Worm (Caenorhabditis elegans): ENCODE results near the gene H04D03.2.

The H04D03.2 gene

DNA sequence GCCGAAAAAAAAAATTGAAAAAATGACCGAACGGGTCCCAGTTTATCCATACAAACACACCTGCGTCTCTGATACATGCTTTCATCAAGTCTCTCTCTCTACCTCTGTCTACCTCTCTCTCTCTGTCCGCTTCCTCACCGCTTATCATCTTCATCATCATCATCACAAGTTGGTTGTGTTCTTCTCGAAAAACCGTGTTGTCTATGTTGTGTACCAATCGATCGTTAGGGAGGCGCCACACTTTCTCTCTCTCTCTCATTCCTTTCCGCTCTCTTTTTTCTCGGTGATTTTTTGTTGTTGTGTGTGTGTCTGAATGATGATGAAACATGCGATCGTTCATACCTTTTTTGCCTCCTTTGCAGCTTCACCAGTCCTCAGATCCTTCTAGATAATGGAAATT is 21.4 kb upstream of the H04D03.2 start (continued):
- TF ChIP-seq ztf-1 (GFP tag; conservative IDR thresholded peaks at IDR 0.05) (no peak), ama-1 (optimal IDR thresholded peaks at IDR 0.05) (no peak), nhr-23 (tag; optimal IDR thresholded peaks at IDR 0.05) (no peak), alr-1 (tag; optimal IDR thresholded peaks at IDR 0.05) (no peak), zag-1 (tag; optimal IDR thresholded peaks at IDR 0.05) (no peak), peb-1 (tag; optimal IDR thresholded peaks at IDR 0.05) (no peak), skn-1 (tag; optimal IDR thresholded peaks at IDR 0.05) (peak; percentile 3), mbf-1 (tag; optimal IDR thresholded peaks at IDR 0.05) (no peak), crh-2 (tag; optimal IDR thresholded peaks at IDR 0.05) (peak; percentile 43), lin-39 (tag; optimal IDR thresholded peaks at IDR 0.05) (no peak), nhr-237 (tag; optimal IDR thresholded peaks at IDR 0.05) (no peak), ztf-4 (tag; optimal IDR thresholded peaks at IDR 0.05) (no peak), nhr-11 (tag; optimal IDR thresholded peaks at IDR 0.05) (no peak), Y55F3AM.14 (GFP tag; optimal IDR thresholded peaks at IDR 0.05) (no peak), unc-62 (GFP tag; optimal IDR thresholded peaks at IDR 0.05) (no peak), F13H6.1 (tag; optimal IDR thresholded peaks at IDR 0.05) (peak; percentile 10)

- TF ChIP-seq nhr-12 (tag; optimal IDR thresholded peaks at IDR 0.05), result no peak
These were observed 20.8 kb upstream of the H04D03.2 start for ce11 chrIII:10462935-10463548.

DNA sequence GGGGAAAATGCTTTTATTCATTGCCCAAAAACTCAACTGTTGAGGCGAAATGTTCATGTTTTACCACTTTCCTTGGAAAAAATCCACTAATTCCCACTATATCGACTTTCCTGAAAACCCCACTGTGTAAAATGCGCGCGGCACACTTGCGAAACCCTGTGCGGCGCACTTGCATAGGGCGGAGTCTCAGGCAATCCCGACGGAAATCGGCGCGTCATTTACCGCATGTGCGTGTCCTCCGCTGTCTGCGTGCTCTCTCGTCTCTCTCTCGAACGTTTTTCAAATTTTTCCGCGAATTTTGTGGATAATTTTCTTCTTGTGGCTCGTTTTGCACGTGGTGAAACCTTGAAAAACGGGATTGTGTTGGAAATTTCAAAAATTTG is 18.9 kb upstream of the H04D03.2 start, which contains the start of gene atx-2:
Gene atx-2, plus strand, starts transcription at position 226 of the 383 bp plus-strand sequence.
- TF ChIP-seq nhr-25 (tag; optimal IDR thresholded peaks at IDR 0.05) (peak; percentile 74), mdl-1 (tag; optimal IDR thresholded peaks at IDR 0.05) (peak; percentile 60 to 79), nhr-11 (tag; optimal IDR thresholded peaks at IDR 0.05) (peak; percentile 1), crh-2 (tag; optimal IDR thresholded peaks at IDR 0.05) (peak; percentile 77), Y55F3AM.14 (GFP tag; optimal IDR thresholded peaks at IDR 0.05) (peak; percentile 86), aly-2 (tag; optimal IDR thresholded peaks at IDR 0.05) (no peak), lin-13 (GFP tag; optimal IDR thresholded peaks at IDR 0.05) (peak; percentile 82), sem-4 (tag; optimal IDR thresholded peaks at IDR 0.05) (peak; percentile 73), unc-55 (GFP tag; optimal IDR thresholded peaks at IDR 0.05) (peak; percentile 91), nhr-6 (tag; optimal IDR thresholded peaks at IDR 0.05) (no peak), nhr-21 (tag; optimal IDR thresholded peaks at IDR 0.05) (peak; percentile 48), skn-1 (tag; optimal IDR thresholded peaks at IDR 0.05) (peak; percentile 22), lin-39 (tag; optimal IDR thresholded peaks at IDR 0.05) (no peak), lsy-2 (tag; optimal IDR thresholded peaks at IDR 0.05) (peak; percentile 68 to 81), ztf-4 (tag; optimal IDR thresholded peaks at IDR 0.05) (peak; percentile 43), blmp-1 (tag; optimal IDR thresholded peaks at IDR 0.05; ENCODE audit: insufficient read depth) (no peak), unc-62 (GFP tag; optimal IDR thresholded peaks at IDR 0.05) (no peak), fos-1 (tag; optimal IDR thresholded peaks at IDR 0.05) (peak; percentile 47), sma-9 (GFP tag; optimal IDR thresholded peaks at IDR 0.05) (peak; percentile 79), sma-9 (tag; optimal IDR thresholded peaks at IDR 0.05) (no peak), ztf-11 (tag; optimal IDR thresholded peaks at IDR 0.05) (peak; percentile 35), F13H6.1 (tag; optimal IDR thresholded peaks at IDR 0.05) (peak; percentile 91), egl-27 (tag; optimal IDR thresholded peaks at IDR 0.05) (peak; percentile 38), peb-1 (tag; optimal IDR thresholded peaks at IDR 0.05) (no peak), sma-3 (GFP tag; optimal IDR thresholded peaks at IDR 0.05) (peak; percentile 78), lin-11 (tag; optimal IDR thresholded peaks at IDR 0.05) (peak; percentile 69), zag-1 (tag; optimal IDR thresholded peaks at IDR 0.05) (peak; percentile 57), gmeb-1 (tag; optimal IDR thresholded peaks at IDR 0.05) (peak; percentile 81), nhr-129 (tag; optimal IDR thresholded peaks at IDR 0.05) (peak; percentile 81), snpc-4 (tag; optimal IDR thresholded peaks at IDR 0.05) (peak; percentile 27), C34F6.9 (tag; optimal IDR thresholded peaks at IDR 0.05) (peak; percentile 74), mab-5 (tag; optimal IDR thresholded peaks at IDR 0.05) (peak; percentile 86), nhr-10 (tag; optimal IDR thresholded peaks at IDR 0.05) (peak; percentile 31), alr-1 (tag; optimal IDR thresholded peaks at IDR 0.05) (no peak), ceh-16 (tag; optimal IDR thresholded peaks at IDR 0.05) (peak; percentile 16), ceh-82 (tag; optimal IDR thresholded peaks at IDR 0.05) (no peak), R02D3.7 (tag; optimal IDR thresholded peaks at IDR 0.05) (peak; percentile 23)
